Worm (Caenorhabditis elegans): ENCODE results near the gene C07G1.7.

ce11 chrIV:8192878-8193277 lies 18.8 kb downstream of the C07G1.7 start:
- TF ChIP-seq pqm-1 (tag; optimal IDR thresholded peaks at IDR 0.05) = no peak
- no peak for TF ChIP-seq unc-62 (GFP tag; optimal IDR thresholded peaks at IDR 0.05)
- TF ChIP-seq nhr-12 (tag; optimal IDR thresholded peaks at IDR 0.05) = no peak
- TF ChIP-seq ztf-11 (tag; optimal IDR thresholded peaks at IDR 0.05) = no peak
- TF ChIP-seq zag-1 (tag; optimal IDR thresholded peaks at IDR 0.05) = no peak
- TF ChIP-seq hlh-17 (GFP tag; optimal IDR thresholded peaks at IDR 0.05; ENCODE audit: borderline replicate concordance) = no peak
- no peak for TF ChIP-seq nhr-77 (tag; optimal IDR thresholded peaks at IDR 0.05)
- no peak for TF ChIP-seq nhr-11 (tag; optimal IDR thresholded peaks at IDR 0.05)
- no peak for TF ChIP-seq lin-35 (GFP tag; optimal IDR thresholded peaks at IDR 0.05)
- TF ChIP-seq ceh-82 (tag; optimal IDR thresholded peaks at IDR 0.05) = no peak
- TF ChIP-seq lin-39 (tag; optimal IDR thresholded peaks at IDR 0.05) = no peak
